Worm (Caenorhabditis elegans) whole organism, late embryonic: ENCODE results near the gene pgam-5.

Source experiments
- C38D4.7 ChIP-seq: fragments of 200-800 bp; sonication (Bioruptor generic); optimal IDR thresholded peaks from 2 replicates; lab custom pipeline; 2018; ENCODE audit warnings: mild to moderate bottlenecking, missing genetic modification characterization, moderate library complexity, missing compliant biosample characterization
- F13H6.1 ChIP-seq: sonication (generic microtip); optimal IDR thresholded peaks from 2 replicates; lab custom pipeline; 2016; ENCODE audit warnings: missing genetic modification characterization, missing compliant biosample characterization
- K09A11.1 ChIP-seq: sonication (generic microtip); optimal IDR thresholded peaks from 2 replicates; lab custom pipeline; 2017; ENCODE audit warnings: antibody characterized with exemption, mild to moderate bottlenecking, missing genetic modification characterization, missing compliant biosample characterization; ENCODE audit not compliant: insufficient read depth
- T23F11.4 ChIP-seq: fragments of 200-800 bp; sonication (Bioruptor generic); optimal IDR thresholded peaks from 2 replicates; lab custom pipeline; 2018; ENCODE audit warnings: mild to moderate bottlenecking, missing genetic modification characterization, missing compliant biosample characterization
- Y22D7AL.16 ChIP-seq: sonication (generic microtip); optimal IDR thresholded peaks from 2 replicates; lab custom pipeline; 2016; ENCODE audit warnings: missing genetic modification characterization, missing compliant biosample characterization
- ahr-1 ChIP-seq: sonication (generic microtip); optimal IDR thresholded peaks from 2 replicates; lab custom pipeline; 2016; ENCODE audit warnings: missing genetic modification characterization, missing compliant biosample characterization
- ceh-14 ChIP-seq: sonication (generic microtip); optimal IDR thresholded peaks from 2 replicates; lab custom pipeline; 2016; ENCODE audit warnings: missing genotype, missing genetic modification characterization, missing compliant biosample characterization
- ceh-2 ChIP-seq: sonication (generic microtip); optimal IDR thresholded peaks from 2 replicates; lab custom pipeline; 2016; ENCODE audit warnings: missing genotype, missing genetic modification characterization, missing compliant biosample characterization
- ceh-30 ChIP-seq: fragments of 150-350 bp; optimal IDR thresholded peaks from 2 replicates; lab custom pipeline; 2014; ENCODE audit warnings: missing biosample characterization, missing genetic modification characterization
- ceh-31 ChIP-seq: sonication (generic microtip); optimal IDR thresholded peaks from 2 replicates; lab custom pipeline; 2016; ENCODE audit warnings: missing genetic modification characterization, missing compliant biosample characterization
- ceh-34 ChIP-seq: sonication (generic microtip); optimal IDR thresholded peaks from 2 replicates; lab custom pipeline; 2016; ENCODE audit warnings: mild to moderate bottlenecking, missing genetic modification characterization, missing compliant biosample characterization
- ceh-48 ChIP-seq: sonication (generic microtip); optimal IDR thresholded peaks from 2 replicates; lab custom pipeline; 2016; ENCODE audit warnings: missing genetic modification characterization, inconsistent platforms, missing compliant biosample characterization
- ceh-6 ChIP-seq: fragments of 200-800 bp; sonication (Bioruptor generic); optimal IDR thresholded peaks from 2 replicates; lab custom pipeline; 2018; ENCODE audit warnings: mild to moderate bottlenecking, missing genetic modification characterization, missing compliant biosample characterization
- che-1 ChIP-seq: sonication (generic microtip); optimal IDR thresholded peaks from 2 replicates; lab custom pipeline; 2016; ENCODE audit warnings: mild to moderate bottlenecking, missing genetic modification characterization, missing compliant biosample characterization
- dmd-4 ChIP-seq: sonication (generic microtip); optimal IDR thresholded peaks from 2 replicates; lab custom pipeline; 2016; ENCODE audit warnings: borderline replicate concordance, missing genetic modification characterization, missing compliant biosample characterization
- dve-1 ChIP-seq: sonication (generic microtip); optimal IDR thresholded peaks from 2 replicates; lab custom pipeline; 2017; ENCODE audit warnings: antibody characterized with exemption, mild to moderate bottlenecking, missing genetic modification characterization, missing compliant biosample characterization
- elt-2 ChIP-seq: sonication (generic microtip); optimal IDR thresholded peaks from 2 replicates; lab custom pipeline; 2016; ENCODE audit warnings: missing genetic modification reagents, missing genetic modification characterization, missing compliant biosample characterization
- ets-4 ChIP-seq: sonication (generic microtip); optimal IDR thresholded peaks from 2 replicates; lab custom pipeline; 2016; ENCODE audit warnings: missing genetic modification characterization, missing compliant biosample characterization
- fax-1 ChIP-seq: sonication (generic microtip); optimal IDR thresholded peaks from 2 replicates; lab custom pipeline; 2016; ENCODE audit warnings: missing genotype, missing genetic modification characterization, missing compliant biosample characterization
- fkh-6 ChIP-seq: sonication (generic microtip); optimal IDR thresholded peaks from 2 replicates; lab custom pipeline; 2016; ENCODE audit warnings: missing genetic modification characterization, missing compliant biosample characterization
- gmeb-2 ChIP-seq: sonication (generic microtip); optimal IDR thresholded peaks from 2 replicates; lab custom pipeline; 2016; ENCODE audit warnings: missing genetic modification characterization, inconsistent platforms, missing compliant biosample characterization
- hlh-13 ChIP-seq: fragments of 200-800 bp; sonication (Bioruptor generic); optimal IDR thresholded peaks from 2 replicates; lab custom pipeline; 2018; ENCODE audit warnings: mild to moderate bottlenecking, missing genetic modification characterization, missing compliant biosample characterization
- hlh-30 ChIP-seq: sonication (generic microtip); optimal IDR thresholded peaks from 2 replicates; lab custom pipeline; 2017; ENCODE audit warnings: antibody characterized with exemption, missing genetic modification characterization, missing compliant biosample characterization; ENCODE audit not compliant: insufficient read depth
- hlh-6 ChIP-seq: sonication (generic microtip); optimal IDR thresholded peaks from 2 replicates; lab custom pipeline; 2016; ENCODE audit warnings: missing genotype, missing genetic modification characterization, missing compliant biosample characterization
- hlh-8 ChIP-seq: sonication (generic microtip); optimal IDR thresholded peaks from 2 replicates; lab custom pipeline; 2016; ENCODE audit warnings: missing genotype, missing genetic modification characterization, missing compliant biosample characterization
- lim-6 ChIP-seq: sonication (generic microtip); optimal IDR thresholded peaks from 2 replicates; lab custom pipeline; 2016; ENCODE audit warnings: missing genetic modification characterization, missing compliant biosample characterization
- madf-2 ChIP-seq: sonication (generic microtip); optimal IDR thresholded peaks from 2 replicates; lab custom pipeline; 2017; ENCODE audit warnings: missing genetic modification characterization, missing compliant biosample characterization
- mec-3 ChIP-seq: sonication (generic microtip); optimal IDR thresholded peaks from 2 replicates; lab custom pipeline; 2016; ENCODE audit warnings: borderline replicate concordance, missing genetic modification characterization, missing compliant biosample characterization
- nfya-1 ChIP-seq: sonication (generic microtip); optimal IDR thresholded peaks from 2 replicates; lab custom pipeline; 2017; ENCODE audit warnings: missing genetic modification characterization, mild to moderate bottlenecking, missing compliant biosample characterization, antibody characterized with exemption, moderate library complexity
- nhr-232 ChIP-seq: sonication (generic microtip); optimal IDR thresholded peaks from 2 replicates; lab custom pipeline; 2016; ENCODE audit warnings: missing genetic modification characterization, missing compliant biosample characterization
- npax-4 ChIP-seq: sonication (generic microtip); optimal IDR thresholded peaks from 2 replicates; lab custom pipeline; 2016; ENCODE audit warnings: missing genetic modification characterization, missing compliant biosample characterization
- odd-2 ChIP-seq: sonication (generic microtip); optimal IDR thresholded peaks from 2 replicates; lab custom pipeline; 2017; ENCODE audit warnings: antibody characterized with exemption, mild to moderate bottlenecking, missing genetic modification characterization, missing compliant biosample characterization
- pag-3 ChIP-seq: sonication (generic microtip); optimal IDR thresholded peaks from 2 replicates; lab custom pipeline; 2016; ENCODE audit warnings: missing compliant biosample characterization, missing genetic modification characterization, borderline replicate concordance
- pat-9 ChIP-seq: fragments of 200-800 bp; sonication (Bioruptor generic); optimal IDR thresholded peaks from 2 replicates; lab custom pipeline; 2018; ENCODE audit warnings: mild to moderate bottlenecking, missing genetic modification characterization, moderate library complexity, missing compliant biosample characterization
- pha-4 ChIP-seq: fragments of 150-350 bp; optimal IDR thresholded peaks from 2 replicates; lab custom pipeline; 2018; ENCODE audit warnings: missing biosample characterization, missing genetic modification reagents, missing genetic modification characterization
- pqm-1 ChIP-seq: sonication (generic microtip); optimal IDR thresholded peaks from 2 replicates; lab custom pipeline; 2016; ENCODE audit warnings: missing genetic modification characterization, missing compliant biosample characterization
- tbx-2 ChIP-seq: sonication (generic microtip); optimal IDR thresholded peaks from 2 replicates; lab custom pipeline; 2016; ENCODE audit warnings: missing genetic modification characterization, missing compliant biosample characterization
- tbx-7 ChIP-seq: sonication (generic microtip); optimal IDR thresholded peaks from 2 replicates; lab custom pipeline; 2016; ENCODE audit warnings: missing genotype, missing genetic modification characterization, missing compliant biosample characterization
- ttx-3 ChIP-seq: sonication (generic microtip); optimal IDR thresholded peaks from 2 replicates; lab custom pipeline; 2016; ENCODE audit warnings: missing genetic modification reagents, missing genetic modification characterization, missing compliant biosample characterization
- unc-42 ChIP-seq: sonication (generic microtip); optimal IDR thresholded peaks from 2 replicates; lab custom pipeline; 2016; ENCODE audit warnings: missing genotype, missing genetic modification characterization, missing compliant biosample characterization
- ztf-16 ChIP-seq: sonication (generic microtip); optimal IDR thresholded peaks from 2 replicates; lab custom pipeline; 2017; ENCODE audit warnings: missing genetic modification characterization, missing compliant biosample characterization

The pgam-5 gene

ce11 chrII:7594812-7595211 is 3.7 kb downstream of the pgam-5 start, which contains the start of gene syd-1:
syd-1 (minus strand) TSS chrII:7594912.
- TF ChIP-seq elt-2 (tag; lab: Kevin White, UChicago) = no peak
- no peak for TF ChIP-seq ets-4 (tag; lab: Kevin White, UChicago)
- TF ChIP-seq mec-3 (tag; lab: Kevin White, UChicago) = no peak
- no peak for TF ChIP-seq npax-4 (tag; lab: Kevin White, UChicago)
- TF ChIP-seq pat-9 = no peak
- no peak for TF ChIP-seq nhr-232 (tag; lab: Kevin White, UChicago)
- TF ChIP-seq odd-2 (tag; lab: Kevin White, UChicago) = no peak
- no peak for TF ChIP-seq ahr-1 (tag; lab: Kevin White, UChicago)
- TF ChIP-seq dmd-4 (tag; lab: Kevin White, UChicago) = no peak
- TF ChIP-seq pag-3 (tag; lab: Kevin White, UChicago) = no peak
- TF ChIP-seq T23F11.4 = no peak
- no peak for TF ChIP-seq ceh-14 (tag; lab: Kevin White, UChicago)
- TF ChIP-seq hlh-13 = no peak
- TF ChIP-seq K09A11.1 = no peak
- TF ChIP-seq nfya-1 (tag; lab: Kevin White, UChicago) = no peak
- TF ChIP-seq lim-6 (tag; lab: Kevin White, UChicago) = no peak
- TF ChIP-seq gmeb-2 = no peak
- TF ChIP-seq hlh-8 = no peak
- TF ChIP-seq hlh-30 (tag; lab: Kevin White, UChicago) = no peak

ce11 chrII:7594262-7594661 is 4.3 kb downstream of the pgam-5 start:
- TF ChIP-seq unc-42 (tag; lab: Kevin White, UChicago) (peak; percentile 84), ceh-31 (tag; lab: Kevin White, UChicago) (no peak)

ce11 chrII:7593227-7593626 is 5.3 kb downstream of the pgam-5 start:
- TF ChIP-seq dve-1 (tag; lab: Kevin White, UChicago) (no peak), pha-4 (tag; lab: Kevin White, UChicago) (no peak), nfya-1 (tag; lab: Kevin White, UChicago) (peak; percentile 12), fkh-6 (tag; lab: Kevin White, UChicago) (no peak), ceh-48 (peak; percentile 74), tbx-7 (tag; lab: Kevin White, UChicago) (no peak), npax-4 (tag; lab: Kevin White, UChicago) (no peak), F13H6.1 (tag; lab: Kevin White, UChicago) (peak; percentile 24), ceh-30 (tag; lab: Kevin White, UChicago) (no peak), unc-42 (tag; lab: Kevin White, UChicago) (peak; percentile 28), madf-2 (no peak), ceh-34 (peak; percentile 1), ceh-31 (tag; lab: Kevin White, UChicago) (peak; percentile 73), fax-1 (no peak), tbx-2 (tag; lab: Kevin White, UChicago) (peak; percentile 36)

ce11 chrII:7588295-7588694 is 10.3 kb downstream of the pgam-5 start:
- TF ChIP-seq ceh-31 (tag; lab: Kevin White, UChicago) = peak; percentile 1
- no peak for TF ChIP-seq gmeb-2

ce11 chrII:7583555-7583954 is 15.0 kb downstream of the pgam-5 start, which contains the start of gene mks-3:
mks-3 (minus strand) TSS chrII:7583655.
- TF ChIP-seq npax-4 (tag; lab: Kevin White, UChicago) = no peak
- TF ChIP-seq C38D4.7 = no peak
- no peak for TF ChIP-seq F13H6.1 (tag; lab: Kevin White, UChicago)
- TF ChIP-seq ceh-2 (tag; lab: Kevin White, UChicago) = no peak
- no peak for TF ChIP-seq hlh-30 (tag; lab: Kevin White, UChicago)
- TF ChIP-seq ztf-16 = no peak
- TF ChIP-seq che-1 = no peak
- TF ChIP-seq pqm-1 (tag; lab: Kevin White, UChicago) = no peak
- TF ChIP-seq ttx-3 (tag; lab: Kevin White, UChicago) = no peak
- TF ChIP-seq ceh-6 (GFP tag; lab: Kevin White, UChicago) = no peak
- no peak for TF ChIP-seq Y22D7AL.16
- TF ChIP-seq hlh-6 (tag; lab: Kevin White, UChicago) = no peak
